Worm (Caenorhabditis elegans) whole organism, midembryonic: Measurements from ENCODE around the gene F27B10.1.

Experiments used
- flt-1 ChIP-seq: fragments of 200-800 bp; sonication (Bioruptor generic); IDR thresholded peaks from 2 replicates; pipeline ENCODE4 v1.3.6; 2022; ENCODE audit warnings: missing genetic modification characterization, missing compliant biosample characterization
- klf-2 ChIP-seq: fragments of 200-800 bp; sonication (Bioruptor generic); conservative IDR thresholded peaks from 2 replicates; pipeline ENCODE4 v1.3.6; 2022; ENCODE audit warnings: missing genetic modification reagents, missing genetic modification characterization, missing compliant biosample characterization
- ref-1 ChIP-seq: fragments of 200-800 bp; sonication (Bioruptor generic); conservative IDR thresholded peaks from 2 replicates; pipeline ENCODE4 v1.3.6; 2022; ENCODE audit warnings: missing genetic modification reagents, missing genetic modification characterization, missing compliant biosample characterization

ce11 chrV:7078765-7079164 lies 6.4 kb downstream of the F27B10.1 start:
- TF ChIP-seq klf-2 (GFP tag; lab: Robert Waterston, UW) (no peak), ref-1 (GFP tag; lab: Robert Waterston, UW) (no peak), flt-1 (GFP tag; lab: Robert Waterston, UW) (no peak)
